Worm (Caenorhabditis elegans): ENCODE results near the gene D1025.10.

DNA sequence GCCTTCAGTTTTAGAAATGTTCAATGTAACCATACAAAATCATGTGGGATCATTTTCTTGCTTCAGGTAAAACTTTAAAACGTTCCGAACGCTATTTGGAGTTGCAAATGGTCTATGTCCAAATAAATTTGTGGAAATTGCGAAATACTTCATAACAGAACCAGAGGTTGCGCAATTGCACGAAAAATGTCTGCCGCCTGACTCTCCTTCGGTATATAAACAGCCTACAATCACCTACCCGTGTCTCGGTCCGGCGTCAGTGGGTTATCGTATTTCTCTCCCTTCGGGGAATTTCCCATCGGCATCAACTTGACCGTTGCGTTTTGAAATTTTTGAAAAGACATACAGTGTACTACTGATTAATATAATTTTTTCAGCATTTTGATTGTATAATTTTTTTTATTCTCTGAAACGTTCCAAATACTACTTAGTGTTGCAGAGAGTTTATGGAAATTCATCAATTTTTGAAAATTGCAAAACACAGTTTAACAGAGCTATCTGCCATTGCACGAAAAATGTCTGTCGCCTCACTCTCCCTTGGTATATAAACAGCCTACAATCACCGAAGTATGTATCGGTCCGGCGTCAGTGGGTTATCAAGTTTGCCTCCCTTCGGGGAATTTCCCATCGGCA lies 39.9 kb upstream of the D1025.10 start:
- TF ChIP-seq ets-7 (tag; optimal IDR thresholded peaks at IDR 0.05) (no peak), ama-1 (optimal IDR thresholded peaks at IDR 0.05) (no peak), tbx-37 (GFP tag; conservative IDR thresholded peaks at IDR 0.05) (no peak), ceh-36 (tag; optimal IDR thresholded peaks at IDR 0.05) (no peak), flt-1 (GFP tag; IDR thresholded peaks at IDR 0.05) (no peak), tra-4 (tag; optimal IDR thresholded peaks at IDR 0.05) (no peak), sea-1 (GFP tag; conservative IDR thresholded peaks at IDR 0.05) (no peak), scrt-1 (GFP tag; IDR thresholded peaks at IDR 0.05) (no peak), pes-1 (GFP tag; IDR thresholded peaks at IDR 0.05) (no peak), tbx-11 (GFP tag; IDR thresholded peaks at IDR 0.05) (no peak), hnd-1 (tag; optimal IDR thresholded peaks at IDR 0.05) (no peak), hmbx-1 (tag; optimal IDR thresholded peaks at IDR 0.05) (no peak)
